Fruit fly (Drosophila melanogaster): ENCODE measurements around the gene CG2614.

dm6 chr2L:20682136-20682733 is 26.0 kb downstream of the CG2614 start, which contains the start of gene CG2617:
- TF ChIP-seq CG8478 (optimal IDR thresholded peaks at IDR 0.05) (no peak), pan (optimal IDR thresholded peaks at IDR 0.05) (no peak), EcR (GFP tag; optimal IDR thresholded peaks at IDR 0.05) (no peak), psq (optimal IDR thresholded peaks at IDR 0.05) (no peak), usp (GFP tag; optimal IDR thresholded peaks at IDR 0.05) (no peak)
